Worm (Caenorhabditis elegans) whole organism, L4/young adult: ENCODE measurements around the gene rcd-1.

Source experiments
- W03F9.2 ChIP-seq: fragments of 150-350 bp; optimal IDR thresholded peaks from 2 replicates; lab custom pipeline; 2014; ENCODE audit warnings: missing biosample characterization, missing genetic modification characterization
- dao-5 ChIP-seq: sonication (generic microtip); optimal IDR thresholded peaks from 2 replicates; lab custom pipeline; 2016; ENCODE audit warnings: missing genotype, missing genetic modification characterization, moderate library complexity, missing compliant biosample characterization
- him-1 ChIP-seq: sonication (generic microtip); optimal IDR thresholded peaks from 2 replicates; lab custom pipeline; 2016; ENCODE audit warnings: missing genotype, missing genetic modification reagents, missing genetic modification characterization, missing compliant biosample characterization

- no peak for TF ChIP-seq W03F9.2 (tag; lab: Kevin White, UChicago)
- TF ChIP-seq him-1: no peak
- TF ChIP-seq dao-5 (tag; lab: Kevin White, UChicago): no peak
Measured at ce11 chrII:3806964-3807363, 53.3 kb downstream of the rcd-1 start, which contains the start of gene F54D10.4.
